Worm (Caenorhabditis elegans): Measurements from ENCODE around the gene ZC53.2.

- TF ChIP-seq lin-35 (GFP tag; optimal IDR thresholded peaks at IDR 0.05): no peak
- no peak for TF ChIP-seq nhr-237 (tag; optimal IDR thresholded peaks at IDR 0.05)
- no peak for TF ChIP-seq aly-2 (tag; optimal IDR thresholded peaks at IDR 0.05)
- no peak for TF ChIP-seq skn-1 (tag; optimal IDR thresholded peaks at IDR 0.05)
- no peak for TF ChIP-seq sup-37 (GFP tag; optimal IDR thresholded peaks at IDR 0.05)
- no peak for TF ChIP-seq nhr-71 (tag; optimal IDR thresholded peaks at IDR 0.05)
- no peak for TF ChIP-seq mdl-1 (tag; optimal IDR thresholded peaks at IDR 0.05)
- no peak for TF ChIP-seq egl-27 (tag; optimal IDR thresholded peaks at IDR 0.05)
- TF ChIP-seq tbx-2 (tag; optimal IDR thresholded peaks at IDR 0.05): no peak
- TF ChIP-seq ceh-8 (GFP tag; optimal IDR thresholded peaks at IDR 0.05): no peak
Measured at ce11 chrX:1907009-1907408, 17.0 kb downstream of the ZC53.2 start.
